Fruit fly (Drosophila melanogaster): ENCODE data around the gene CG32107.

CG32107 gene

DNA sequence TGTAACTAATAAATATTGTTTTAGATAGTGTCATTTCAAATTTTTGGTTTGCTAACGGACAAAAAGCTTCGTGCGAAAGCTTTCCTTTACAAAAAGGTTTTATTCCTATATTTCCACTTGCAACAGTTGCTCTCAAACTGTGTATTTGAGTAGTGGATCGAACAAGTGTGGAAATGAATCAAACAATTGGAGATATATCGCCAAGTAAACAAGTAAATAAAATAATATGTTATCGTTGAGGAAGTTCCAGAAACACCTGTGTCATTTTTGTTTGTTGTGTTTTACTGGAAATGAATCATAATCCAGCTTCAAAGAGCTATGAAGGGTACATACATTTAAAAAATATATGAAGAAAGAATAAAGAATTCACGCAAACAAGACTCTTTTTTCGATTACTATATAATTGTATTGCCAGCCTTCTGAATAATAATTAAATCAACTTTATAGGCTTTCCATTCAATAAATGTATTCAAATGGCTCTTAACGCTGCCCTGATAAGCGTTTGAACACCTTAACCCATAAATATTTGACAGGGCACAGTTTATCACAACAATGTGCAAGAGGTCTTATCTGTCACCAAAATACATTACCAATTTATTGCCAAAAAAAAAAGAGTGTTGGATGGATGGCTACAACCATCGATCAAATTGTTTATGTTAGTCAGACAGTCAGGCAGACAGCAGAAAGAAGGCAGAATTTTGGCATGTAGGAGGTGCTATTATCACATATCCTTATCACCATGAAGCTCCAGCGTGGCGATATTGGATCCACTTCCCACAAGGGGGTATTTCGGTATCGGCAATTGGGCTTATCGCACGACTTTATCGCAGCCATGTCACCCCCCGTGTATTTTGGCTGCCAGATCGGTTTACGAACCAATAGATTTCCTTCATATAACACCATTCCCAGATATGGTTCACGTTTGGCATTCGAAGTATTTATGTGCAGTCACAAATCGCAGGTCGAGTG is 25.3 kb downstream of the CG32107 start (continued):
- TF ChIP-seq bbx (GFP tag; IDR thresholded peaks at IDR 0.05; ENCODE audit: partially characterized antibody) (no peak), CG13424 (tag; optimal IDR thresholded peaks at IDR 0.05) (peak; percentile 18), Side (GFP tag; optimal IDR thresholded peaks at IDR 0.05) (no peak), sug (tag; optimal IDR thresholded peaks at IDR 0.05) (peak; percentile 99), CG10366 (GFP tag; IDR thresholded peaks at IDR 0.05) (no peak), CG14667 (GFP tag; IDR thresholded peaks at IDR 0.05) (no peak), CG17912 (GFP tag; optimal IDR thresholded peaks at IDR 0.05) (no peak), chinmo (GFP tag; IDR thresholded peaks at IDR 0.05; ENCODE audit: partially characterized antibody) (0 out of 4 replicates have a peak, but pooled peaks have one; percentile 27), CG13894 (tag; optimal IDR thresholded peaks at IDR 0.05) (no peak), tna (GFP tag; IDR thresholded peaks at IDR 0.05; ENCODE audit: partially characterized antibody) (no peak), CG8388 (GFP tag; optimal IDR thresholded peaks at IDR 0.05) (no peak), aop (GFP tag; IDR thresholded peaks at IDR 0.05) (no peak), CG4282 (GFP tag; optimal IDR thresholded peaks at IDR 0.05) (no peak), Mes4 (GFP tag; optimal IDR thresholded peaks at IDR 0.05) (no peak), Camta (GFP tag; optimal IDR thresholded peaks at IDR 0.05) (no peak), CG9609 (GFP tag; optimal IDR thresholded peaks at IDR 0.05) (no peak), Atf3 (GFP tag; optimal IDR thresholded peaks at IDR 0.05) (no peak), CG17568 (GFP tag; optimal IDR thresholded peaks at IDR 0.05) (peak; percentile 32), sim (GFP tag; IDR thresholded peaks at IDR 0.05) (no peak), CG31441 (GFP tag; IDR thresholded peaks at IDR 0.05) (no peak), pho (GFP tag; optimal IDR thresholded peaks at IDR 0.05) (no peak), HLHmδ (GFP tag; optimal IDR thresholded peaks at IDR 0.05) (no peak), CG14441 (GFP tag; IDR thresholded peaks at IDR 0.05) (no peak), Hmr (GFP tag; optimal IDR thresholded peaks at IDR 0.05) (no peak)

DNA sequence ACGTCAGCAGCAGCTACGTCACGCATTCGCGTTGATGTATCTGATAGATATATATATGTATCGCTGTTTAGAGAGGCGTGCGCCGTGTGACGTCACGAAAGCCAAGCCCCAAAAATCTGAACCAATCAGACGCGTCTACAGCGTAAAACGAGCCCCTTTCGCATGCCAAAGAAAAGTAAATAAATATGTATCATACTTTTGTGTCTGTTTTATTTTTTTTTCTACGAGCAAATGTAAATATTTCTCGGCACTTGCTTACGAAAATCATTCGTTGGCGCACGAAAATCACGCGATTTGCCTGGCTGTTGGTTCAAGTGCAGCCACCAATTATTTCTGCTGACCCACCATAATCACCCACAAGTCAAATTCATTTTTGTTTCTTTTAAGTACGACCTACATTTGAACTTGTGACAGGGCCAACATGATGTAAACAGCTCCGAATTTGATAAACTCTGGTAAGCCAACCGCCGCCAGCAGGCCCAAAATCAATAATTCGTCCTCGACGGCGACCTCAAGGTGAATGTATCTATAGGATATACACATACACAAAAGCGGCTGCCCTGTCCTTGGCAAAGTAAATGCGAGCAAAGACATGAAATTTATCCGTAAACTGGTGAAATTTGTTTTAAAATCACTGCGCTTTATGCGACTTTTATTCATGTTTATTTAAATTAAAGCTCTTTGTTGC is 26.4 kb downstream of the CG32107 start:
- TF ChIP-seq CG12942 (GFP tag; optimal IDR thresholded peaks at IDR 0.05) (no peak), BtbVII (GFP tag; optimal IDR thresholded peaks at IDR 0.05) (peak; percentile 52), sqz (GFP tag; optimal IDR thresholded peaks at IDR 0.05) (peak; percentile 15), ftz-f1 (GFP tag; optimal IDR thresholded peaks at IDR 0.05) (peak; percentile 54), CG4360 (GFP tag; IDR thresholded peaks at IDR 0.05) (0 out of 2 replicates have a peak, but pooled peaks have one; percentile 1), CG11695 (GFP tag; IDR thresholded peaks at IDR 0.05) (no peak), Pdp1 (GFP tag; optimal IDR thresholded peaks at IDR 0.05) (peak in 1 of 2 experiments; percentile 22), CG32767 (GFP tag; IDR thresholded peaks at IDR 0.05) (0 out of 2 replicates have a peak, but pooled peaks have one; percentile 49), sd (tag; optimal IDR thresholded peaks at IDR 0.05) (peak; percentile 60), PHDP (tag; optimal IDR thresholded peaks at IDR 0.05) (no peak), Xrp1 (GFP tag; IDR thresholded peaks at IDR 0.05) (0 out of 2 replicates have a peak, but pooled peaks have one; percentile 14), Nf-YC (tag; optimal IDR thresholded peaks at IDR 0.05) (peak; percentile 93), Deaf1 (tag; optimal IDR thresholded peaks at IDR 0.05) (peak; percentile 41), HmgD (GFP tag; optimal IDR thresholded peaks at IDR 0.05) (no peak), Med (GFP tag) (peak; percentile 46), CG8924 (tag; optimal IDR thresholded peaks at IDR 0.05) (no peak), E2f1 (GFP tag; IDR thresholded peaks at IDR 0.05) (no peak), CG6654 (GFP tag; optimal IDR thresholded peaks at IDR 0.05) (no peak), onecut (GFP tag; IDR thresholded peaks at IDR 0.05) (peak; percentile 87), NC2α (GFP tag; optimal IDR thresholded peaks at IDR 0.05) (no peak), CG13287 (GFP tag; IDR thresholded peaks at IDR 0.05; ENCODE audit: partially characterized antibody) (0 out of 2 replicates have a peak, but pooled peaks have one; percentile 4), ERR (GFP tag; optimal IDR thresholded peaks at IDR 0.05) (peak; percentile 32), abd-A (tag; optimal IDR thresholded peaks at IDR 0.05) (peak; percentile 57), Nf-YB (GFP tag; optimal IDR thresholded peaks at IDR 0.05) (peak; percentile 89)
